Fruit fly (Drosophila melanogaster): ENCODE measurements around the gene Rox8.
A peak's percentile ranks its signal among the peaks of the same experiment; 100 is the strongest.

Rox8 gene

dm6 chr3R:24047998-24048511 lies at the start of gene Rox8 (continued):
- TF ChIP-seq CG12236 (GFP tag; optimal IDR thresholded peaks at IDR 0.05) (no peak), corto (GFP tag; optimal IDR thresholded peaks at IDR 0.05) (peak; percentile 54), pros (GFP tag; optimal IDR thresholded peaks at IDR 0.05) (no peak), CG1024 (GFP tag; IDR thresholded peaks at IDR 0.05) (no peak), jumu (GFP tag; optimal IDR thresholded peaks at IDR 0.05) (peak; percentile 48), E2f2 (GFP tag; IDR thresholded peaks at IDR 0.05) (peak; percentile 57), Lhr (GFP tag; optimal IDR thresholded peaks at IDR 0.05) (no peak), pho (GFP tag; optimal IDR thresholded peaks at IDR 0.05) (peak; percentile 28), prd (optimal IDR thresholded peaks at IDR 0.05) (no peak), prd (GFP tag; IDR thresholded peaks at IDR 0.05) (no peak; the same call in 2 of the 3 replicates), CG17186 (GFP tag; optimal IDR thresholded peaks at IDR 0.05) (peak; percentile 88), CG15696 (tag; optimal IDR thresholded peaks at IDR 0.05) (peak; percentile 24), lbe (GFP tag; optimal IDR thresholded peaks at IDR 0.05) (no peak), esg (GFP tag; conservative IDR thresholded peaks at IDR 0.05) (no peak; the same call in 1 of the 2 replicates), CG17385 (GFP tag; optimal IDR thresholded peaks at IDR 0.05) (peak; percentile 0), CG18599 (GFP tag; optimal IDR thresholded peaks at IDR 0.05) (no peak), Aef1 (GFP tag; IDR thresholded peaks at IDR 0.05) (no peak), hbn (GFP tag; IDR thresholded peaks at IDR 0.05; ENCODE audit: partially characterized antibody) (no peak; the same call in 1 of the 2 replicates), CG12391 (tag; optimal IDR thresholded peaks at IDR 0.05) (peak; percentile 44), fd96Cb (tag; optimal IDR thresholded peaks at IDR 0.05) (no peak), Bdp1 (GFP tag; optimal IDR thresholded peaks at IDR 0.05) (no peak), Mrtf (GFP tag; IDR thresholded peaks at IDR 0.05) (no peak), CG8478 (optimal IDR thresholded peaks at IDR 0.05) (no peak), GATAe (GFP tag; conservative IDR thresholded peaks at IDR 0.05) (0 out of 2 replicates have a peak, but pooled peaks have one; percentile 9), CG30020 (tag; optimal IDR thresholded peaks at IDR 0.05) (peak; percentile 70), Sin3A (optimal IDR thresholded peaks at IDR 0.05) (peak; percentile 88), CG34224 (GFP tag; IDR thresholded peaks at IDR 0.05; ENCODE audit: partially characterized antibody) (peak; percentile 52; the same call in 1 of the 3 replicates), ash1 (GFP tag; optimal IDR thresholded peaks at IDR 0.05) (no peak), Max (GFP tag; optimal IDR thresholded peaks at IDR 0.05) (peak; percentile 63), ssp (GFP tag; IDR thresholded peaks at IDR 0.05) (peak; percentile 27; the same call in 1 of the 2 replicates), pzg (GFP tag; optimal IDR thresholded peaks at IDR 0.05) (peak; percentile 58), Dip3 (GFP tag; optimal IDR thresholded peaks at IDR 0.05) (peak; percentile 1), Abd-B (GFP tag; optimal IDR thresholded peaks at IDR 0.05) (no peak), sens (GFP tag) (peak; percentile 93), Six4 (GFP tag; optimal IDR thresholded peaks at IDR 0.05) (no peak), Trl (optimal IDR thresholded peaks at IDR 0.05) (no peak), Trl (GFP tag; optimal IDR thresholded peaks at IDR 0.05) (peak; percentile 22), D19B (GFP tag; optimal IDR thresholded peaks at IDR 0.05) (no peak), Neu2 (GFP tag; optimal IDR thresholded peaks at IDR 0.05; ENCODE audit: borderline replicate concordance) (peak; percentile 46), CG7786 (GFP tag; optimal IDR thresholded peaks at IDR 0.05) (no peak), CG32767 (GFP tag; IDR thresholded peaks at IDR 0.05) (no peak), CG17361 (GFP tag; IDR thresholded peaks at IDR 0.05) (peak; percentile 47; the same call in 1 of the 3 replicates), Dbx (GFP tag; IDR thresholded peaks at IDR 0.05) (peak; percentile 38; the same call in 1 of the 3 replicates), Xrp1 (GFP tag; IDR thresholded peaks at IDR 0.05) (peak; percentile 8; the same call in 1 of the 2 replicates), az2 (GFP tag; optimal IDR thresholded peaks at IDR 0.05) (peak; percentile 35), CG33557 (GFP tag; optimal IDR thresholded peaks at IDR 0.05) (peak; percentile 22), CG11696 (GFP tag; IDR thresholded peaks at IDR 0.05) (no peak), CG11560 (tag; IDR thresholded peaks at IDR 0.05) (no peak), MTF-1 (GFP tag; optimal IDR thresholded peaks at IDR 0.05; ENCODE audit: borderline replicate concordance) (no peak), knrl (GFP tag; IDR thresholded peaks at IDR 0.05; ENCODE audit: partially characterized antibody) (peak; percentile 47; the same call in 1 of the 3 replicates), CG34422 (GFP tag; IDR thresholded peaks at IDR 0.05) (peak; percentile 36; the same call in 1 of the 3 replicates)

Measured in whole organism, embryonic.